Worm (Caenorhabditis elegans): Measurements from ENCODE around the gene ztf-1.

- TF ChIP-seq ceh-82 (tag; optimal IDR thresholded peaks at IDR 0.05) (no peak), nhr-76 (tag; optimal IDR thresholded peaks at IDR 0.05) (no peak), snpc-4 (tag; optimal IDR thresholded peaks at IDR 0.05) (no peak), skn-1 (tag; optimal IDR thresholded peaks at IDR 0.05) (no peak), fos-1 (tag; optimal IDR thresholded peaks at IDR 0.05) (no peak), elt-1 (tag; optimal IDR thresholded peaks at IDR 0.05) (no peak), lin-15B (tag; optimal IDR thresholded peaks at IDR 0.05) (no peak), ceh-9 (tag; optimal IDR thresholded peaks at IDR 0.05) (no peak), aly-2 (tag; optimal IDR thresholded peaks at IDR 0.05) (no peak), ztf-11 (tag; optimal IDR thresholded peaks at IDR 0.05) (no peak), nhr-23 (tag; optimal IDR thresholded peaks at IDR 0.05) (no peak), pha-4 (tag; optimal IDR thresholded peaks at IDR 0.05) (no peak)
These were observed 26.4 kb upstream of the ztf-1 start, which contains the start of gene pat-2 for ce11 chrIII:8818599-8818998.
